Worm (Caenorhabditis elegans) whole organism, midembryonic: ENCODE data around the gene str-135.

Experiments
- T22C8.4 ChIP-seq: fragments of 200-800 bp; sonication (Bioruptor generic); IDR thresholded peaks from 2 replicates; pipeline ENCODE4 v1.3.6; 2022; ENCODE audit warnings: missing genetic modification characterization, missing compliant biosample characterization
- cog-1 ChIP-seq: sonication (generic microtip); optimal IDR thresholded peaks from 2 replicates; lab custom pipeline; 2016; ENCODE audit warnings: missing genetic modification characterization, missing compliant biosample characterization
- flt-1 ChIP-seq: fragments of 200-800 bp; sonication (Bioruptor generic); IDR thresholded peaks from 2 replicates; pipeline ENCODE4 v1.3.6; 2022; ENCODE audit warnings: missing genetic modification characterization, missing compliant biosample characterization
- ztf-23 ChIP-seq: fragments of 200-800 bp; sonication (Bioruptor generic); IDR thresholded peaks from 2 replicates; pipeline ENCODE4 v1.3.6; 2022; ENCODE audit warnings: missing genetic modification reagents, missing genetic modification characterization, missing compliant biosample characterization

ce11 chrV:8247311-8248105 is 33.2 kb downstream of the str-135 start:
- 0 out of 2 replicates have a peak, but pooled peaks have one; percentile 36 for TF ChIP-seq flt-1 (GFP tag; lab: Robert Waterston, UW)
- TF ChIP-seq ztf-23, result no peak
- TF ChIP-seq cog-1 (tag; lab: Kevin White, UChicago), result no peak
- no peak for TF ChIP-seq T22C8.4 (GFP tag; lab: Robert Waterston, UW)
